Worm (Caenorhabditis elegans): ENCODE data around the gene lact-1.

- TF ChIP-seq cog-1 (tag; optimal IDR thresholded peaks at IDR 0.05) (no peak), klf-2 (GFP tag; conservative IDR thresholded peaks at IDR 0.05) (no peak), T22C8.4 (GFP tag; IDR thresholded peaks at IDR 0.05) (no peak), flt-1 (GFP tag; IDR thresholded peaks at IDR 0.05) (no peak), ztf-29 (GFP tag; IDR thresholded peaks at IDR 0.05) (no peak), tab-1 (GFP tag; IDR thresholded peaks at IDR 0.05) (no peak), ztf-23 (GFP tag; IDR thresholded peaks at IDR 0.05) (no peak), med-1 (GFP tag; optimal IDR thresholded peaks at IDR 0.05; ENCODE audit: insufficient read depth) (no peak), ref-1 (GFP tag; conservative IDR thresholded peaks at IDR 0.05) (no peak)
Observed at ce11 chrX:7242119-7242518, 18.1 kb downstream of the lact-1 start.
